Fruit fly (Drosophila melanogaster) whole organism, embryonic: ENCODE data around the gene Reg-2.
A peak's percentile ranks its signal among the peaks of the same experiment; 100 is the strongest.

Experiments used
- Aef1 ChIP-seq: fragments of 200-800 bp; sonication (Bioruptor generic); IDR thresholded peaks from 3 replicates; pipeline ENCODE4 v1.3.6; 2022; ENCODE audit warnings: missing biosample characterization, missing genetic modification characterization
- CG10274 ChIP-seq: fragments of 200-800 bp; sonication (Bioruptor generic); optimal IDR thresholded peaks from 3 replicates; lab custom pipeline; 2017; ENCODE audit warnings: missing biosample characterization, mild to moderate bottlenecking, missing genetic modification characterization
- CG10959 ChIP-seq: fragments of 200-800 bp; sonication (Bioruptor generic); IDR thresholded peaks from 2 replicates; pipeline ENCODE4 v1.3.6; 2022; ENCODE audit warnings: missing biosample characterization, missing genetic modification characterization
- CG11398 ChIP-seq: fragments of 200-800 bp; sonication (Bioruptor generic); optimal IDR thresholded peaks from 2 replicates; lab custom pipeline; 2016; ENCODE audit warnings: missing biosample characterization, missing genetic modification characterization
- CG12769 ChIP-seq: fragments of 200-800 bp; sonication (Bioruptor generic); optimal IDR thresholded peaks from 2 replicates; lab custom pipeline; 2019; ENCODE audit warnings: missing biosample characterization, mild to moderate bottlenecking, missing genetic modification characterization, moderate library complexity
- CG15479 ChIP-seq: fragments of 200-800 bp; sonication (Bioruptor generic); optimal IDR thresholded peaks from 3 replicates; lab custom pipeline; 2019; ENCODE audit warnings: missing biosample characterization, mild to moderate bottlenecking, missing genetic modification characterization, moderate library complexity
- CG17359 ChIP-seq: fragments of 200-800 bp; sonication (Bioruptor generic); optimal IDR thresholded peaks from 3 replicates; lab custom pipeline; 2018; ENCODE audit warnings: missing biosample characterization, mild to moderate bottlenecking, missing genetic modification characterization, moderate library complexity
- CG17829 ChIP-seq: fragments of 200-800 bp; optimal IDR thresholded peaks from 2 replicates; lab custom pipeline; 2019; ENCODE audit warnings: missing biosample characterization, mild to moderate bottlenecking, missing genetic modification characterization, moderate library complexity
- CG31224 ChIP-seq: fragments of 200-800 bp; sonication (Bioruptor generic); IDR thresholded peaks from 2 replicates; pipeline ENCODE4 v1.3.6; 2022; ENCODE audit warnings: missing biosample characterization, missing genetic modification characterization
- CG31365 ChIP-seq: fragments of 200-800 bp; sonication (Bioruptor generic); optimal IDR thresholded peaks from 2 replicates; lab custom pipeline; 2018; ENCODE audit warnings: missing biosample characterization, mild to moderate bottlenecking, missing genetic modification characterization
- CG4328 ChIP-seq: fragments of 200-800 bp; sonication (Bioruptor generic); optimal IDR thresholded peaks from 3 replicates; lab custom pipeline; 2017; ENCODE audit warnings: missing biosample characterization, missing genetic modification reagents, missing genetic modification characterization
- CG6813 ChIP-seq: fragments of 200-800 bp; sonication (Bioruptor generic); optimal IDR thresholded peaks from 2 replicates; lab custom pipeline; 2017; ENCODE audit warnings: missing biosample characterization, missing genetic modification characterization, mild to moderate bottlenecking, moderate library complexity, missing genetic modification reagents
- CG9876 ChIP-seq: fragments of 200-800 bp; sonication (Bioruptor generic); optimal IDR thresholded peaks from 2 replicates; lab custom pipeline; 2016; ENCODE audit warnings: missing biosample characterization, missing genetic modification characterization
- Dbx ChIP-seq: fragments of 200-800 bp; sonication (Bioruptor generic); IDR thresholded peaks from 3 replicates; pipeline ENCODE4 v1.3.6; 2022; ENCODE audit warnings: missing biosample characterization, missing genetic modification characterization
- Dfd ChIP-seq, 2 experiments: fragments of >200 bp; optimal IDR thresholded peaks; 2 replicates each; lab custom pipeline; 2017; ENCODE audit warnings: missing biosample characterization in 2 of 2, missing genetic modification characterization in 2 of 2
- E2f2 ChIP-seq: fragments of 200-800 bp; sonication (Bioruptor generic); IDR thresholded peaks from 2 replicates; pipeline ENCODE4 v1.3.6; 2022; ENCODE audit warnings: missing biosample characterization, missing genetic modification characterization
- Elba2 ChIP-seq: fragments of 200-800 bp; sonication (Bioruptor generic); optimal IDR thresholded peaks from 3 replicates; lab custom pipeline; 2016; ENCODE audit warnings: missing biosample characterization, missing genetic modification characterization
- Fer3 ChIP-seq: fragments of 200-800 bp; sonication (Bioruptor generic); optimal IDR thresholded peaks from 2 replicates; lab custom pipeline; 2018; ENCODE audit warnings: missing biosample characterization, mild to moderate bottlenecking, missing genetic modification characterization, moderate library complexity
- Gug ChIP-seq: fragments of 200-800 bp; sonication (Bioruptor generic); IDR thresholded peaks from 4 replicates; pipeline ENCODE4 v1.3.6; 2022; ENCODE audit warnings: missing biosample characterization, missing genetic modification characterization
- H15 ChIP-seq: fragments of 200-800 bp; sonication (Bioruptor generic); IDR thresholded peaks from 3 replicates; pipeline ENCODE4 v1.3.6; 2022; ENCODE audit warnings: missing biosample characterization, missing genetic modification characterization
- Lhr ChIP-seq: fragments of 200-800 bp; sonication (Bioruptor generic); optimal IDR thresholded peaks from 3 replicates; lab custom pipeline; 2017; ENCODE audit warnings: mild to moderate bottlenecking, missing biosample characterization, missing genetic modification reagents, missing genetic modification characterization
- NK7.1 ChIP-seq: fragments of 200-800 bp; sonication (Bioruptor generic); optimal IDR thresholded peaks from 3 replicates; lab custom pipeline; 2016; ENCODE audit warnings: missing biosample characterization, missing genetic modification characterization
- Nf-YA ChIP-seq: fragments of 200-800 bp; sonication (Bioruptor generic); IDR thresholded peaks from 2 replicates; pipeline ENCODE4 v1.3.6; 2022; ENCODE audit warnings: missing biosample characterization, missing genetic modification characterization
- Optix ChIP-seq: fragments of 200-800 bp; sonication (Bioruptor generic); IDR thresholded peaks from 3 replicates; pipeline ENCODE4 v1.3.6; 2022; ENCODE audit warnings: missing biosample characterization, missing genetic modification characterization
- Poxn ChIP-seq: fragments of 200-800 bp; sonication (Bioruptor generic); IDR thresholded peaks from 2 replicates; pipeline ENCODE4 v1.3.6; 2022; ENCODE audit warnings: missing biosample characterization, missing genetic modification characterization
- Ravus ChIP-seq: fragments of 200-800 bp; sonication (Bioruptor generic); IDR thresholded peaks from 2 replicates; pipeline ENCODE4 v1.3.6; 2022; ENCODE audit warnings: missing biosample characterization, missing genetic modification characterization
- Side ChIP-seq: fragments of 200-800 bp; sonication (Bioruptor generic); optimal IDR thresholded peaks from 2 replicates; lab custom pipeline; 2016; ENCODE audit warnings: missing biosample characterization, missing genetic modification characterization
- Sox100B ChIP-seq: fragments of 200-800 bp; sonication (Bioruptor generic); optimal IDR thresholded peaks from 3 replicates; lab custom pipeline; 2018; ENCODE audit warnings: missing biosample characterization, mild to moderate bottlenecking, missing genetic modification characterization
- TFAM ChIP-seq: fragments of 200-800 bp; sonication (Bioruptor generic); optimal IDR thresholded peaks from 2 replicates; lab custom pipeline; 2017; ENCODE audit warnings: missing biosample characterization, missing genetic modification characterization, inconsistent platforms
- amos ChIP-seq: fragments of 200-800 bp; sonication (Bioruptor generic); IDR thresholded peaks from 2 replicates; pipeline ENCODE4 v1.3.6; 2022; ENCODE audit warnings: missing biosample characterization, missing genetic modification characterization; ENCODE audit not compliant: partially characterized antibody
- aop ChIP-seq: fragments of 200-800 bp; sonication (Bioruptor generic); IDR thresholded peaks from 2 replicates; pipeline ENCODE4 v1.3.6; 2022; ENCODE audit warnings: missing biosample characterization, missing genetic modification characterization
- bcd ChIP-seq: fragments of 200-800 bp; sonication (Bioruptor generic); optimal IDR thresholded peaks from 2 replicates; lab custom pipeline; 2017; ENCODE audit warnings: missing biosample characterization, mild to moderate bottlenecking, missing genetic modification characterization
- cas ChIP-seq: fragments of 200-800 bp; sonication (Bioruptor generic); IDR thresholded peaks from 2 replicates; pipeline ENCODE4 v1.3.6; 2022; ENCODE audit warnings: missing biosample characterization, missing genetic modification characterization
- dmrt11E ChIP-seq: fragments of 200-800 bp; sonication (Bioruptor generic); optimal IDR thresholded peaks from 3 replicates; lab custom pipeline; 2018; ENCODE audit warnings: missing biosample characterization, mild to moderate bottlenecking, missing genetic modification characterization, moderate library complexity
- exex ChIP-seq: fragments of 200-800 bp; sonication (Bioruptor generic); optimal IDR thresholded peaks from 4 replicates; lab custom pipeline; 2018; ENCODE audit warnings: missing biosample characterization, mild to moderate bottlenecking, missing genetic modification characterization, moderate library complexity
- gem ChIP-seq: fragments of 200-800 bp; sonication (Bioruptor generic); optimal IDR thresholded peaks from 2 replicates; lab custom pipeline; 2019; ENCODE audit warnings: missing biosample characterization, mild to moderate bottlenecking, missing genetic modification characterization, moderate library complexity
- gro ChIP-seq: fragments of 200-800 bp; sonication (Bioruptor generic); optimal IDR thresholded peaks from 2 replicates; lab custom pipeline; 2016; ENCODE audit warnings: missing biosample characterization, missing genetic modification characterization
- ken ChIP-seq: fragments of 200-800 bp; sonication (Bioruptor generic); IDR thresholded peaks from 3 replicates; pipeline ENCODE4 v1.3.6; 2022; ENCODE audit warnings: missing biosample characterization, missing genetic modification characterization
- lbe ChIP-seq: fragments of 200-800 bp; sonication (Bioruptor generic); optimal IDR thresholded peaks from 2 replicates; lab custom pipeline; 2016; ENCODE audit warnings: missing biosample characterization, mild to moderate bottlenecking, missing genetic modification characterization
- maf-S ChIP-seq: fragments of 200-800 bp; sonication (Bioruptor generic); optimal IDR thresholded peaks from 2 replicates; lab custom pipeline; 2016; ENCODE audit warnings: missing biosample characterization, missing genetic modification characterization
- nerfin-2 ChIP-seq: fragments of 200-800 bp; sonication (Bioruptor generic); IDR thresholded peaks from 2 replicates; pipeline ENCODE4 v1.3.6; 2022; ENCODE audit warnings: missing biosample characterization, missing genetic modification characterization; ENCODE audit not compliant: partially characterized antibody
- nmo ChIP-seq: fragments of 200-800 bp; sonication (Bioruptor generic); optimal IDR thresholded peaks from 2 replicates; lab custom pipeline; 2018; ENCODE audit warnings: missing biosample characterization, mild to moderate bottlenecking, missing genetic modification characterization, moderate library complexity
- pan ChIP-seq, 4 experiments: fragments of >200 bp in 3 of 4; fragments of 200-800 bp in 1 of 4; sonication (Bioruptor generic) in 1 of 4; optimal IDR thresholded peaks in 3 of 4; IDR thresholded peaks in 1 of 4; 2 replicates each; pipeline versions ENCODE4 v1.3.6 to Lab custom; 2017 to 2022; ENCODE audit warnings: missing biosample characterization in 2 of 4, missing genetic modification characterization in 2 of 4, mixed read lengths in 1 of 4
- pho ChIP-seq: fragments of 200-800 bp; sonication (Bioruptor generic); optimal IDR thresholded peaks from 2 replicates; lab custom pipeline; 2016; ENCODE audit warnings: missing biosample characterization, missing genetic modification characterization
- psq ChIP-seq: fragments of 200-800 bp; sonication (Bioruptor generic); optimal IDR thresholded peaks from 2 replicates; lab custom pipeline; 2017; ENCODE audit warnings: missing biosample characterization, missing genetic modification characterization
- pzg ChIP-seq: fragments of 200-800 bp; sonication (Bioruptor generic); optimal IDR thresholded peaks from 3 replicates; lab custom pipeline; 2018; ENCODE audit warnings: missing biosample characterization, mild to moderate bottlenecking, missing genetic modification characterization, moderate library complexity
- tx ChIP-seq: fragments of 200-800 bp; sonication (Bioruptor generic); optimal IDR thresholded peaks from 2 replicates; lab custom pipeline; 2016; ENCODE audit warnings: missing biosample characterization, missing genetic modification characterization
- vnd ChIP-seq: fragments of 200-800 bp; sonication (Bioruptor generic); IDR thresholded peaks from 3 replicates; pipeline ENCODE4 v1.3.6; 2022; ENCODE audit warnings: missing biosample characterization, missing genetic modification characterization; ENCODE audit not compliant: partially characterized antibody
- yki ChIP-seq: fragments of >200 bp; optimal IDR thresholded peaks from 3 replicates; lab custom pipeline; 2018
- zfh2 ChIP-seq: fragments of 200-800 bp; sonication (Bioruptor generic); optimal IDR thresholded peaks from 2 replicates; lab custom pipeline; 2016; ENCODE audit warnings: missing biosample characterization, missing genetic modification characterization

Gene Reg-2

dm6 chr3L:642146-642864 lies 35.9 kb upstream of the Reg-2 start (continued):
- TF ChIP-seq amos (GFP tag; lab: Robert Waterston, UW) (no peak), Side (GFP tag; lab: Kevin White, UChicago) (no peak), CG12769 (peak; percentile 77), CG11398 (no peak), pzg (GFP tag; lab: Kevin White, UChicago) (no peak), Optix (GFP tag; lab: Robert Waterston, UW) (no peak), maf-S (GFP tag; lab: Kevin White, UChicago) (no peak), Poxn (GFP tag; lab: Robert Waterston, UW) (no peak), CG6813 (GFP tag; lab: Kevin White, UChicago) (no peak), CG31224 (GFP tag; lab: Robert Waterston, UW) (0 out of 2 replicates have a peak, but pooled peaks have one; percentile 28), Ravus (GFP tag; lab: Robert Waterston, UW) (no peak), vnd (GFP tag; lab: Robert Waterston, UW) (no peak), exex (tag; lab: Kevin White, UChicago) (no peak), CG4328 (GFP tag; lab: Kevin White, UChicago) (peak; percentile 7), CG17359 (tag; lab: Kevin White, UChicago) (peak; percentile 45), CG10959 (0 out of 2 replicates have a peak, but pooled peaks have one; percentile 15), Dfd (GFP tag; optimal IDR thresholded peaks at IDR 0.05; lab: Kevin White, UChicago) (no peak), Sox100B (GFP tag; lab: Kevin White, UChicago) (peak; percentile 81), gro (GFP tag; lab: Kevin White, UChicago) (no peak), CG10274 (GFP tag; lab: Kevin White, UChicago) (no peak), pan (optimal IDR thresholded peaks at IDR 0.05; lab: Kevin White, UChicago) (no peak), pan (GFP tag; optimal IDR thresholded peaks at IDR 0.05 in 1 of 2, IDR thresholded peaks at IDR 0.05 in 1 of 2) (peak in 1 of 2 experiments; percentile 22), CG9876 (GFP tag; lab: Kevin White, UChicago) (no peak), pho (GFP tag; lab: Kevin White, UChicago) (no peak), Aef1 (GFP tag; lab: Robert Waterston, UW) (no peak), Lhr (GFP tag; lab: Kevin White, UChicago) (no peak), aop (GFP tag; lab: Robert Waterston, UW) (no peak; the same call in 1 of the 2 replicates), H15 (no peak), cas (GFP tag; lab: Robert Waterston, UW) (no peak), TFAM (GFP tag; lab: Kevin White, UChicago) (no peak), lbe (GFP tag; lab: Kevin White, UChicago) (no peak), gem (peak; percentile 85), NK7.1 (no peak), Dbx (GFP tag; lab: Robert Waterston, UW) (no peak), psq (GFP tag; lab: Kevin White, UChicago) (no peak), Fer3 (peak; percentile 32), CG31365 (tag; lab: Kevin White, UChicago) (no peak), nmo (peak; percentile 76), yki (lab: Kevin White, UChicago) (no peak), CG15479 (GFP tag; lab: Kevin White, UChicago) (no peak), ken (0 out of 3 replicates have a peak, but pooled peaks have one; percentile 46), bcd (GFP tag; lab: Kevin White, UChicago) (peak; percentile 48), E2f2 (peak; percentile 14; the same call in 1 of the 2 replicates), nerfin-2 (GFP tag; lab: Robert Waterston, UW) (no peak), dmrt11E (tag; lab: Kevin White, UChicago) (peak; percentile 72), Gug (0 out of 4 replicates have a peak, but pooled peaks have one; percentile 16), Nf-YA (GFP tag; lab: Robert Waterston, UW) (no peak), CG17829 (tag; lab: Kevin White, UChicago) (peak; percentile 61), tx (GFP tag; lab: Kevin White, UChicago) (no peak), zfh2 (GFP tag; lab: Kevin White, UChicago) (no peak), Elba2 (GFP tag; lab: Kevin White, UChicago) (no peak)
